Fruit fly (Drosophila melanogaster) whole organism, embryonic: Measurements from ENCODE around the gene Nopp140.

ENCODE experiments used
- Abd-B ChIP-seq: fragments of 200-800 bp; sonication (Bioruptor generic); optimal IDR thresholded peaks from 2 replicates; lab custom pipeline; 2018; ENCODE audit warnings: missing biosample characterization, mild to moderate bottlenecking, missing genetic modification characterization, moderate library complexity
- Bgb ChIP-seq: fragments of 200-800 bp; sonication (Bioruptor generic); IDR thresholded peaks from 2 replicates; pipeline ENCODE4 v1.3.6; 2022; ENCODE audit warnings: missing biosample characterization, missing genetic modification characterization; ENCODE audit not compliant: partially characterized antibody
- CG12299 ChIP-seq: fragments of 200-800 bp; sonication (Bioruptor generic); optimal IDR thresholded peaks from 2 replicates; lab custom pipeline; 2018; ENCODE audit warnings: missing biosample characterization, mild to moderate bottlenecking, missing genetic modification characterization
- CG12769 ChIP-seq: fragments of 200-800 bp; sonication (Bioruptor generic); optimal IDR thresholded peaks from 2 replicates; lab custom pipeline; 2019; ENCODE audit warnings: missing biosample characterization, mild to moderate bottlenecking, missing genetic modification characterization, moderate library complexity
- CG12942 ChIP-seq: fragments of 200-800 bp; sonication (Bioruptor generic); optimal IDR thresholded peaks from 3 replicates; lab custom pipeline; 2016; ENCODE audit warnings: missing biosample characterization, missing genetic modification characterization
- CG14710 ChIP-seq: fragments of 200-800 bp; sonication (Bioruptor generic); optimal IDR thresholded peaks from 3 replicates; lab custom pipeline; 2019; ENCODE audit warnings: missing biosample characterization, mild to moderate bottlenecking, missing genetic modification characterization, moderate library complexity
- CG1603 ChIP-seq: fragments of 200-800 bp; sonication (Bioruptor generic); optimal IDR thresholded peaks from 2 replicates; lab custom pipeline; 2019; ENCODE audit warnings: missing biosample characterization, mild to moderate bottlenecking, missing genetic modification characterization, moderate library complexity
- CG16779 ChIP-seq: fragments of 200-800 bp; sonication (Bioruptor generic); IDR thresholded peaks from 2 replicates; pipeline ENCODE4 v1.3.6; 2022; ENCODE audit warnings: missing biosample characterization, missing genetic modification characterization
- CG16815 ChIP-seq: fragments of 200-800 bp; sonication (Bioruptor generic); optimal IDR thresholded peaks from 3 replicates; lab custom pipeline; 2017; ENCODE audit warnings: missing biosample characterization, mild to moderate bottlenecking, missing genetic modification characterization
- CG17359 ChIP-seq: fragments of 200-800 bp; sonication (Bioruptor generic); optimal IDR thresholded peaks from 3 replicates; lab custom pipeline; 2018; ENCODE audit warnings: missing biosample characterization, mild to moderate bottlenecking, missing genetic modification characterization, moderate library complexity
- CG17361 ChIP-seq: fragments of 200-800 bp; sonication (Bioruptor generic); IDR thresholded peaks from 3 replicates; pipeline ENCODE4 v1.3.6; 2022; ENCODE audit warnings: missing biosample characterization, missing genetic modification characterization
- CG17612 ChIP-seq: fragments of 200-800 bp; sonication (Bioruptor generic); IDR thresholded peaks from 2 replicates; pipeline ENCODE4 v1.3.6; 2022; ENCODE audit warnings: missing biosample characterization, missing genetic modification characterization
- CG18262 ChIP-seq: fragments of 200-800 bp; optimal IDR thresholded peaks from 3 replicates; lab custom pipeline; 2019; ENCODE audit warnings: missing biosample characterization, mild to moderate bottlenecking, missing genetic modification characterization, moderate library complexity
- CG4360 ChIP-seq: fragments of 200-800 bp; sonication (Bioruptor generic); IDR thresholded peaks from 2 replicates; pipeline ENCODE4 v1.3.6; 2022; ENCODE audit warnings: missing biosample characterization, missing genetic modification characterization
- CG4424 ChIP-seq: fragments of 200-800 bp; sonication (Bioruptor generic); optimal IDR thresholded peaks from 3 replicates; lab custom pipeline; 2016; ENCODE audit warnings: missing biosample characterization, missing genetic modification characterization
- CG6654 ChIP-seq: fragments of 200-800 bp; sonication (Bioruptor generic); optimal IDR thresholded peaks from 2 replicates; lab custom pipeline; 2017; ENCODE audit warnings: missing biosample characterization, mild to moderate bottlenecking, missing genetic modification characterization
- CG7372 ChIP-seq: fragments of 200-800 bp; sonication (Bioruptor generic); IDR thresholded peaks from 2 replicates; pipeline ENCODE4 v1.3.6; 2022; ENCODE audit warnings: missing biosample characterization, missing genetic modification characterization
- CG7928 ChIP-seq: fragments of 200-800 bp; sonication (Bioruptor generic); optimal IDR thresholded peaks from 2 replicates; lab custom pipeline; 2017; ENCODE audit warnings: missing biosample characterization, mild to moderate bottlenecking, missing genetic modification characterization
- CG9215 ChIP-seq: fragments of 200-800 bp; sonication (Bioruptor generic); IDR thresholded peaks from 2 replicates; pipeline ENCODE4 v1.3.6; 2022; ENCODE audit warnings: missing biosample characterization, missing genetic modification characterization
- CG9817 ChIP-seq: fragments of 200-800 bp; sonication (Bioruptor generic); optimal IDR thresholded peaks from 2 replicates; lab custom pipeline; 2018; ENCODE audit warnings: missing biosample characterization, mild to moderate bottlenecking, missing genetic modification characterization, moderate library complexity
- CHES-1-like ChIP-seq: fragments of 200-800 bp; sonication (Bioruptor generic); optimal IDR thresholded peaks from 2 replicates; lab custom pipeline; 2016; ENCODE audit warnings: missing biosample characterization, missing genetic modification characterization
- Drgx ChIP-seq: fragments of 200-800 bp; sonication (Bioruptor generic); IDR thresholded peaks from 2 replicates; pipeline ENCODE4 v1.3.6; 2022; ENCODE audit warnings: missing biosample characterization, missing genetic modification characterization
- Fer3 ChIP-seq: fragments of 200-800 bp; sonication (Bioruptor generic); optimal IDR thresholded peaks from 2 replicates; lab custom pipeline; 2018; ENCODE audit warnings: missing biosample characterization, mild to moderate bottlenecking, missing genetic modification characterization, moderate library complexity
- Lhr ChIP-seq: fragments of 200-800 bp; sonication (Bioruptor generic); optimal IDR thresholded peaks from 3 replicates; lab custom pipeline; 2017; ENCODE audit warnings: mild to moderate bottlenecking, missing biosample characterization, missing genetic modification reagents, missing genetic modification characterization
- Nf-YC ChIP-seq: fragments of 200-800 bp; optimal IDR thresholded peaks from 3 replicates; lab custom pipeline; 2019; ENCODE audit warnings: missing biosample characterization, mild to moderate bottlenecking, missing genetic modification characterization, moderate library complexity
- Ptx1 ChIP-seq: fragments of 200-800 bp; sonication (Bioruptor generic); IDR thresholded peaks from 2 replicates; pipeline ENCODE4 v1.3.6; 2022; ENCODE audit warnings: missing biosample characterization, missing genetic modification characterization
- aop ChIP-seq: fragments of 200-800 bp; sonication (Bioruptor generic); IDR thresholded peaks from 2 replicates; pipeline ENCODE4 v1.3.6; 2022; ENCODE audit warnings: missing biosample characterization, missing genetic modification characterization
- btn ChIP-seq: fragments of 200-800 bp; sonication (Bioruptor generic); optimal IDR thresholded peaks from 2 replicates; lab custom pipeline; 2016; ENCODE audit warnings: missing biosample characterization, missing genetic modification characterization
- fd3F ChIP-seq: fragments of 200-800 bp; sonication (Bioruptor generic); optimal IDR thresholded peaks from 2 replicates; lab custom pipeline; 2018; ENCODE audit warnings: missing biosample characterization, mild to moderate bottlenecking, missing genetic modification characterization, moderate library complexity
- jigr1 ChIP-seq: fragments of 200-800 bp; sonication (Bioruptor generic); IDR thresholded peaks from 3 replicates; pipeline ENCODE4 v1.3.6; 2022; ENCODE audit warnings: missing biosample characterization, missing genetic modification characterization
- jing ChIP-seq: fragments of 200-800 bp; sonication (Bioruptor generic); optimal IDR thresholded peaks from 2 replicates; lab custom pipeline; 2018; ENCODE audit warnings: missing biosample characterization, mild to moderate bottlenecking, missing genetic modification characterization
- ken ChIP-seq: fragments of 200-800 bp; sonication (Bioruptor generic); IDR thresholded peaks from 3 replicates; pipeline ENCODE4 v1.3.6; 2022; ENCODE audit warnings: missing biosample characterization, missing genetic modification characterization
- kni ChIP-seq: fragments of 200-800 bp; sonication (Bioruptor generic); optimal IDR thresholded peaks from 3 replicates; lab custom pipeline; 2017; ENCODE audit warnings: mild to moderate bottlenecking, missing biosample characterization, missing genetic modification reagents, missing genetic modification characterization
- pan ChIP-seq, 4 experiments: fragments of >200 bp in 3 of 4; fragments of 200-800 bp in 1 of 4; sonication (Bioruptor generic) in 1 of 4; optimal IDR thresholded peaks in 3 of 4; IDR thresholded peaks in 1 of 4; 2 replicates each; pipeline versions ENCODE4 v1.3.6 to Lab custom; 2017 to 2022; ENCODE audit warnings: missing biosample characterization in 2 of 4, missing genetic modification characterization in 2 of 4, mixed read lengths in 1 of 4
- pb ChIP-seq: fragments of 200-800 bp; sonication (Bioruptor generic); optimal IDR thresholded peaks from 3 replicates; lab custom pipeline; 2016; ENCODE audit warnings: missing biosample characterization, missing genetic modification characterization
- prd ChIP-seq, 3 experiments: fragments of >200 bp in 2 of 3; fragments of 200-800 bp in 1 of 3; sonication (Bioruptor generic) in 1 of 3; optimal IDR thresholded peaks in 2 of 3; IDR thresholded peaks in 1 of 3; 2 replicates in 2 of 3; 3 replicates in 1 of 3; pipeline versions ENCODE4 v1.3.6 to Lab custom; 2017 to 2022; ENCODE audit warnings: missing biosample characterization in 1 of 3, missing genetic modification characterization in 1 of 3
- salm ChIP-seq: fragments of 200-800 bp; sonication (Bioruptor generic); optimal IDR thresholded peaks from 2 replicates; lab custom pipeline; 2018; ENCODE audit warnings: missing biosample characterization, mild to moderate bottlenecking, missing genetic modification characterization
- schlank ChIP-seq: fragments of 200-800 bp; sonication (Bioruptor generic); optimal IDR thresholded peaks from 2 replicates; lab custom pipeline; 2018; ENCODE audit warnings: missing biosample characterization, mild to moderate bottlenecking, missing genetic modification characterization
- scrt ChIP-seq: fragments of 200-800 bp; sonication (Bioruptor generic); optimal IDR thresholded peaks from 2 replicates; lab custom pipeline; 2018; ENCODE audit warnings: missing biosample characterization, mild to moderate bottlenecking, missing genetic modification characterization, moderate library complexity
- sens-2 ChIP-seq: fragments of 200-800 bp; sonication (Bioruptor generic); IDR thresholded peaks from 2 replicates; pipeline ENCODE4 v1.3.6; 2022; ENCODE audit warnings: missing biosample characterization, missing genetic modification characterization
- tap ChIP-seq: fragments of 200-800 bp; optimal IDR thresholded peaks from 3 replicates; lab custom pipeline; 2019; ENCODE audit warnings: missing biosample characterization, mild to moderate bottlenecking, missing genetic modification characterization, moderate library complexity
- toy ChIP-seq: fragments of 200-800 bp; sonication (Bioruptor generic); IDR thresholded peaks from 2 replicates; pipeline ENCODE4 v1.3.6; 2022; ENCODE audit warnings: missing biosample characterization, missing genetic modification characterization
- trh ChIP-seq: fragments of 200-800 bp; sonication (Bioruptor generic); optimal IDR thresholded peaks from 2 replicates; lab custom pipeline; 2016; ENCODE audit warnings: missing biosample characterization, missing genetic modification characterization
- wor ChIP-seq: fragments of 200-800 bp; sonication (Bioruptor generic); IDR thresholded peaks from 2 replicates; pipeline ENCODE4 v1.3.6; 2022; ENCODE audit warnings: missing biosample characterization, missing genetic modification characterization
- zen ChIP-seq: fragments of 200-800 bp; sonication (Bioruptor generic); optimal IDR thresholded peaks from 3 replicates; lab custom pipeline; 2018; ENCODE audit warnings: missing biosample characterization, mild to moderate bottlenecking, missing genetic modification characterization, moderate library complexity
- zf30C ChIP-seq: fragments of 200-800 bp; sonication (Bioruptor generic); optimal IDR thresholded peaks from 3 replicates; lab custom pipeline; 2018; ENCODE audit warnings: missing biosample characterization, mild to moderate bottlenecking, missing genetic modification characterization
- zfh1 ChIP-seq: fragments of 200-800 bp; sonication (Bioruptor generic); IDR thresholded peaks from 3 replicates; pipeline ENCODE4 v1.3.6; 2022; ENCODE audit warnings: missing biosample characterization, missing genetic modification characterization

Gene Nopp140

dm6 chr3L:21832203-21833160, at the start of gene Nopp140, which contains the start of gene CG7148 (continued):
- no peak for TF ChIP-seq jigr1 (GFP tag; lab: Robert Waterston, UW)
- TF ChIP-seq btn (GFP tag; lab: Kevin White, UChicago), result no peak
- peak; percentile 66 for TF ChIP-seq Drgx (GFP tag; lab: Robert Waterston, UW)
- peak; percentile 67 for TF ChIP-seq CG9817 (tag; lab: Kevin White, UChicago)
- no peak for TF ChIP-seq pan (optimal IDR thresholded peaks at IDR 0.05; lab: Kevin White, UChicago)
- TF ChIP-seq pan (GFP tag; optimal IDR thresholded peaks at IDR 0.05 in 1 of 2, IDR thresholded peaks at IDR 0.05 in 1 of 2), result peak in 1 of 2 experiments; percentile 65
- TF ChIP-seq CG14710 (tag; lab: Kevin White, UChicago), result peak; percentile 73
- peak; percentile 7; the same call in 1 of the 2 replicates for TF ChIP-seq CG4360 (GFP tag; lab: Robert Waterston, UW)
- TF ChIP-seq schlank (tag; lab: Kevin White, UChicago), result peak; percentile 63
- peak; percentile 71; the same call in 2 of the 3 replicates for TF ChIP-seq zfh1 (GFP tag; lab: Robert Waterston, UW)
- TF ChIP-seq CG17612 (GFP tag; lab: Robert Waterston, UW), result peak; percentile 65; the same call in 1 of the 2 replicates
- TF ChIP-seq trh (GFP tag; lab: Kevin White, UChicago), result peak; percentile 15
- peak; percentile 54 for TF ChIP-seq fd3F
- TF ChIP-seq CG17359 (tag; lab: Kevin White, UChicago), result peak; percentile 71
- TF ChIP-seq aop (GFP tag; lab: Robert Waterston, UW), result no peak
- TF ChIP-seq CG4424 (GFP tag; lab: Kevin White, UChicago), result peak; percentile 52
- peak; percentile 59 for TF ChIP-seq Nf-YC (tag; lab: Kevin White, UChicago)
- no peak for TF ChIP-seq jing (GFP tag; lab: Kevin White, UChicago)
- TF ChIP-seq CG12942 (GFP tag; lab: Kevin White, UChicago), result peak; percentile 70
- TF ChIP-seq CG16815, result peak; percentile 35
- TF ChIP-seq CG12769 (tag; lab: Kevin White, UChicago), result peak; percentile 79
- TF ChIP-seq CHES-1-like, result peak; percentile 59
- peak; percentile 47; the same call in 1 of the 2 replicates for TF ChIP-seq Ptx1
- TF ChIP-seq CG6654 (GFP tag; lab: Kevin White, UChicago), result no peak
- TF ChIP-seq wor (GFP tag; lab: Robert Waterston, UW), result no peak
- TF ChIP-seq toy (GFP tag; lab: Robert Waterston, UW), result no peak
- TF ChIP-seq CG9215 (GFP tag; lab: Robert Waterston, UW), result peak; percentile 35; the same call in 1 of the 2 replicates
- peak; percentile 33; the same call in 1 of the 2 replicates for TF ChIP-seq Bgb
- peak; percentile 32 for TF ChIP-seq Lhr (GFP tag; lab: Kevin White, UChicago)
- peak; percentile 49; the same call in 1 of the 2 replicates for TF ChIP-seq CG7372 (GFP tag; lab: Robert Waterston, UW)
- TF ChIP-seq ken (GFP tag; lab: Robert Waterston, UW), result peak; percentile 82
- TF ChIP-seq Fer3 (tag; lab: Kevin White, UChicago), result peak; percentile 67
- TF ChIP-seq kni (GFP tag; lab: Kevin White, UChicago), result no peak
- peak; percentile 19 for TF ChIP-seq pb (GFP tag; lab: Kevin White, UChicago)
- TF ChIP-seq scrt (GFP tag; lab: Kevin White, UChicago), result peak; percentile 28
- TF ChIP-seq prd (optimal IDR thresholded peaks at IDR 0.05; lab: Kevin White, UChicago), result no peak
- TF ChIP-seq prd (GFP tag; IDR thresholded peaks at IDR 0.05; lab: Robert Waterston, UW), result peak; percentile 69
- peak; percentile 47; the same call in 1 of the 3 replicates for TF ChIP-seq CG17361
- TF ChIP-seq CG7928, result peak; percentile 30
- TF ChIP-seq CG16779 (GFP tag; lab: Robert Waterston, UW), result peak; percentile 77
- TF ChIP-seq zen (tag; lab: Kevin White, UChicago), result peak; percentile 9
- peak; percentile 22 for TF ChIP-seq tap (tag; lab: Kevin White, UChicago)
- TF ChIP-seq CG12299 (tag; lab: Kevin White, UChicago), result no peak
- peak; percentile 46 for TF ChIP-seq Abd-B (GFP tag; lab: Kevin White, UChicago)
- peak; percentile 87 for TF ChIP-seq CG1603 (tag; lab: Kevin White, UChicago)
- TF ChIP-seq CG18262 (tag; lab: Kevin White, UChicago), result peak; percentile 60
- TF ChIP-seq salm (tag; lab: Kevin White, UChicago), result no peak
- TF ChIP-seq zf30C, result no peak
- no peak for TF ChIP-seq sens-2 (GFP tag; lab: Robert Waterston, UW)
